Worm (Caenorhabditis elegans): ENCODE results near the gene W09D6.5.

W09D6.5 gene

DNA sequence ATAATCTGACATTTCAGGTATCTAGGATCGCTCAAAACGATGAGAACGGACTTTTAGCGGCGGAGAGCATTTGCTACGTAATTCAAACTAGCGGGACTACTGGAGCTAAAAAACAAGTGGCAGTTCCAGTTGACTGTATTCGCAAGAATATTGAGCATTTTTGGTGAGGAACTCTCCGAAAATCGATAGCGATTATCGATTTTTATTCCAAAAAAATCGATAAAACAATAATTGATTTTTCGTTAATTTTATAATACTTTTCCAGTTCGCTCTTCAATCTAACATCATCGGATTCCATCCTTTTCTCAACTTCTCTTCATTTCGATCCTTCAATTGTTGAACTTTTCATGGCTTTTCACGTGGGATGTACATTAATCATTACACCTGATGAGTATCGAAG lies 19.0 kb upstream of the W09D6.5 start:
- TF ChIP-seq snpc-1.1 (tag; optimal IDR thresholded peaks at IDR 0.05; ENCODE audit: insufficient read depth) (no peak), fkh-3 (tag; optimal IDR thresholded peaks at IDR 0.05) (no peak), sdz-38 (tag; optimal IDR thresholded peaks at IDR 0.05) (no peak), F22D6.2 (tag; optimal IDR thresholded peaks at IDR 0.05) (no peak)

DNA sequence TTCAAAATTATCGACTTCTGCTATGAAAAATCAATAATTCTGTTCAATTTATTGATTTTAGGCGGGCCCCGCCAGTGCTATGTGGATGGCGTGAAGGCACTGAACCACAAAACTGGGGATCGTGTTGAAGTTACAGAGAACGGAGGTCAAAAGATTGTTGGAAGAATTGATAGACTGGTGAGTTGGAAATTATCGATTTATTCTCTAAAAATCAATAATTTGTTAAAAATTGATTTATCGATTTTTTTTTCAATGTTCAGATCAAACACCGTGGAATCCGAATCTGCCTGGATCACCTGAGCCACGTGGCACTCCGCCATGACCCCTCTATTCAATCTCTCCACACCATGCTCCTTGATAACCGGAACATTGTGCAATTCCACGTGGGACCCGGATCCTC lies 18.1 kb upstream of the W09D6.5 start:
- no peak for TF ChIP-seq tbp1 (GFP tag; optimal IDR thresholded peaks at IDR 0.05)
- no peak for TF ChIP-seq ama-1 (optimal IDR thresholded peaks at IDR 0.05)
- TF ChIP-seq ama-1 (GFP tag; optimal IDR thresholded peaks at IDR 0.05) = no peak
- no peak for TF ChIP-seq sptf-2 (GFP tag; optimal IDR thresholded peaks at IDR 0.05)
- TF ChIP-seq C17E4.6 (GFP tag; IDR thresholded peaks at IDR 0.05) = no peak
- no peak for TF ChIP-seq F57A8.1 (GFP tag; optimal IDR thresholded peaks at IDR 0.05)
- TF ChIP-seq ekl-4 (GFP tag; IDR thresholded peaks at IDR 0.05) = no peak
- no peak for TF ChIP-seq rec-8 (tag; optimal IDR thresholded peaks at IDR 0.05)
- TF ChIP-seq ztf-25 (GFP tag; IDR thresholded peaks at IDR 0.05) = no peak

ce11 chrIII:11074214-11074613 lies 14.1 kb upstream of the W09D6.5 start, which contains the start of gene str-261:
TSS of gene str-261 (plus strand) at chrIII:11074514.
- no peak for TF ChIP-seq gei-17 (GFP tag; optimal IDR thresholded peaks at IDR 0.05)
- no peak for TF ChIP-seq lin-26 (GFP tag; IDR thresholded peaks at IDR 0.05)
- no peak for TF ChIP-seq mel-28 (tag; optimal IDR thresholded peaks at IDR 0.05; ENCODE audit: borderline replicate concordance)
- no peak for TF ChIP-seq sea-2 (GFP tag; IDR thresholded peaks at IDR 0.05)
- TF ChIP-seq madf-6 (GFP tag; IDR thresholded peaks at IDR 0.05) = no peak
- no peak for TF ChIP-seq ztf-22 (GFP tag; optimal IDR thresholded peaks at IDR 0.05)
- no peak for TF ChIP-seq lsy-27 (tag; optimal IDR thresholded peaks at IDR 0.05; ENCODE audit: borderline replicate concordance, insufficient read depth)
- no peak for TF ChIP-seq aptf-2 (GFP tag; conservative IDR thresholded peaks at IDR 0.05)
- no peak for TF ChIP-seq ccch-3 (GFP tag; optimal IDR thresholded peaks at IDR 0.05)
- TF ChIP-seq F22D6.2 (tag; optimal IDR thresholded peaks at IDR 0.05) = no peak
- TF ChIP-seq mxl-1 (tag; optimal IDR thresholded peaks at IDR 0.05) = no peak
- no peak for TF ChIP-seq lsl-1 (GFP tag; optimal IDR thresholded peaks at IDR 0.05)
- TF ChIP-seq nhr-179 (tag; optimal IDR thresholded peaks at IDR 0.05) = no peak
- no peak for TF ChIP-seq dpff-1 (tag; optimal IDR thresholded peaks at IDR 0.05)
- no peak for TF ChIP-seq ets-4 (GFP tag; optimal IDR thresholded peaks at IDR 0.05)
- TF ChIP-seq madf-8 (GFP tag; conservative IDR thresholded peaks at IDR 0.05) = no peak
- TF ChIP-seq egl-18 (GFP tag; IDR thresholded peaks at IDR 0.05) = no peak

- TF ChIP-seq rec-8 (tag; optimal IDR thresholded peaks at IDR 0.05) (no peak), sdz-38 (tag; optimal IDR thresholded peaks at IDR 0.05) (no peak), ceh-100 (GFP tag; IDR thresholded peaks at IDR 0.05) (no peak), nhr-80 (tag; optimal IDR thresholded peaks at IDR 0.05) (no peak), lin-40 (tag; optimal IDR thresholded peaks at IDR 0.05) (no peak), sea-2 (GFP tag; IDR thresholded peaks at IDR 0.05) (no peak), F22D6.2 (tag; optimal IDR thresholded peaks at IDR 0.05) (no peak), hlh-26 (GFP tag; conservative IDR thresholded peaks at IDR 0.05) (no peak), aptf-2 (GFP tag; conservative IDR thresholded peaks at IDR 0.05) (no peak), ztf-25 (GFP tag; IDR thresholded peaks at IDR 0.05) (no peak), hrde-1 (tag; optimal IDR thresholded peaks at IDR 0.05; ENCODE audit: borderline replicate concordance) (no peak), unc-62 (GFP tag; optimal IDR thresholded peaks at IDR 0.05) (no peak), K12H6.12 (tag; optimal IDR thresholded peaks at IDR 0.05) (no peak), dpff-1 (tag; optimal IDR thresholded peaks at IDR 0.05) (no peak), dox-1 (GFP tag; IDR thresholded peaks at IDR 0.05) (no peak), rpc-1 (optimal IDR thresholded peaks at IDR 0.05) (no peak), rpc-1 (tag; optimal IDR thresholded peaks at IDR 0.05) (no peak), lag-1 (GFP tag; IDR thresholded peaks at IDR 0.05) (no peak), madf-3 (GFP tag; IDR thresholded peaks at IDR 0.05) (no peak)
These were observed 11.5 kb upstream of the W09D6.5 start for ce11 chrIII:11076743-11077142.
